Worm (Caenorhabditis elegans): Measurements from ENCODE around the gene eol-1.

eol-1 gene

ce11 chrV:13955370-13956089 lies 25.2 kb downstream of the eol-1 start:
- TF ChIP-seq him-1 (tag; optimal IDR thresholded peaks at IDR 0.05) = no peak
- TF ChIP-seq dao-5 (tag; optimal IDR thresholded peaks at IDR 0.05) = no peak
- TF ChIP-seq W03F9.2 (tag; optimal IDR thresholded peaks at IDR 0.05) = no peak

ce11 chrV:13954056-13954455 lies 26.7 kb downstream of the eol-1 start, which contains the start of gene swt-6:
Gene swt-6 (plus strand): TSS chrV:13954356.
- TF ChIP-seq W03F9.2 (tag; optimal IDR thresholded peaks at IDR 0.05) = no peak
- TF ChIP-seq him-1 (tag; optimal IDR thresholded peaks at IDR 0.05) = no peak
- no peak for TF ChIP-seq dao-5 (tag; optimal IDR thresholded peaks at IDR 0.05)

ce11 chrV:13953191-13953590 lies 27.5 kb downstream of the eol-1 start, which contains the start of gene R10D12.8:
Gene R10D12.8 (minus strand): TSS chrV:13953291.
- TF ChIP-seq dao-5 (tag; optimal IDR thresholded peaks at IDR 0.05) (no peak), W03F9.2 (tag; optimal IDR thresholded peaks at IDR 0.05) (no peak), him-1 (tag; optimal IDR thresholded peaks at IDR 0.05) (no peak)

ce11 chrV:13949752-13950151 lies 31.0 kb downstream of the eol-1 start, which contains the start of gene R10D12.7:
Gene R10D12.7 (plus strand): TSS chrV:13950052.
- TF ChIP-seq dao-5 (tag; optimal IDR thresholded peaks at IDR 0.05) = no peak
- TF ChIP-seq him-1 (tag; optimal IDR thresholded peaks at IDR 0.05) = no peak
- TF ChIP-seq W03F9.2 (tag; optimal IDR thresholded peaks at IDR 0.05) = no peak

ce11 chrV:13949010-13949409 lies 31.7 kb downstream of the eol-1 start, which contains the start of gene R10D12.6:
Gene R10D12.6 (plus strand): TSS chrV:13949310.
- no peak for TF ChIP-seq W03F9.2 (tag; optimal IDR thresholded peaks at IDR 0.05)
- TF ChIP-seq him-1 (tag; optimal IDR thresholded peaks at IDR 0.05) = no peak
- no peak for TF ChIP-seq dao-5 (tag; optimal IDR thresholded peaks at IDR 0.05)

- TF ChIP-seq W03F9.2 (tag; optimal IDR thresholded peaks at IDR 0.05) (no peak), him-1 (tag; optimal IDR thresholded peaks at IDR 0.05) (no peak), dao-5 (tag; optimal IDR thresholded peaks at IDR 0.05) (no peak)
Measured at ce11 chrV:13946385-13947019, 34.2 kb downstream of the eol-1 start, which contains the start of the genes srx-10 and clec-226. Gene srx-10 (minus strand): TSS chrV:13946485. Gene clec-226 (plus strand): TSS chrV:13946969.

- TF ChIP-seq him-1 (tag; optimal IDR thresholded peaks at IDR 0.05) (no peak), W03F9.2 (tag; optimal IDR thresholded peaks at IDR 0.05) (no peak), dao-5 (tag; optimal IDR thresholded peaks at IDR 0.05) (no peak)
Measured at ce11 chrV:13942082-13942481, 38.6 kb downstream of the eol-1 start, which contains the start of gene dpr-1. Gene dpr-1 (minus strand): TSS chrV:13942182.

- no peak for TF ChIP-seq W03F9.2 (tag; optimal IDR thresholded peaks at IDR 0.05)
- TF ChIP-seq him-1 (tag; optimal IDR thresholded peaks at IDR 0.05) = no peak
- no peak for TF ChIP-seq dao-5 (tag; optimal IDR thresholded peaks at IDR 0.05)
Measured at ce11 chrV:13936850-13937249, 43.9 kb downstream of the eol-1 start, which contains the start of gene srw-145. Gene srw-145 (plus strand): TSS chrV:13937150.

ce11 chrV:13936052-13936451 lies 44.7 kb downstream of the eol-1 start:
- TF ChIP-seq him-1 (tag; optimal IDR thresholded peaks at IDR 0.05) (no peak), W03F9.2 (tag; optimal IDR thresholded peaks at IDR 0.05) (no peak), dao-5 (tag; optimal IDR thresholded peaks at IDR 0.05) (no peak)

ce11 chrV:13935423-13935822 lies 45.3 kb downstream of the eol-1 start:
- TF ChIP-seq W03F9.2 (tag; optimal IDR thresholded peaks at IDR 0.05) = no peak
- no peak for TF ChIP-seq him-1 (tag; optimal IDR thresholded peaks at IDR 0.05)
- TF ChIP-seq dao-5 (tag; optimal IDR thresholded peaks at IDR 0.05) = no peak

ce11 chrV:13934545-13934944 lies 46.2 kb downstream of the eol-1 start, which contains the start of gene R10D12.1:
Gene R10D12.1 (minus strand): TSS chrV:13934645.
- TF ChIP-seq dao-5 (tag; optimal IDR thresholded peaks at IDR 0.05) (no peak), W03F9.2 (tag; optimal IDR thresholded peaks at IDR 0.05) (no peak), him-1 (tag; optimal IDR thresholded peaks at IDR 0.05) (no peak)

- TF ChIP-seq W03F9.2 (tag; optimal IDR thresholded peaks at IDR 0.05) (no peak), him-1 (tag; optimal IDR thresholded peaks at IDR 0.05) (no peak), dao-5 (tag; optimal IDR thresholded peaks at IDR 0.05) (no peak)
Measured at ce11 chrV:13931952-13932351, 48.8 kb downstream of the eol-1 start.

- no peak for TF ChIP-seq W03F9.2 (tag; optimal IDR thresholded peaks at IDR 0.05)
Measured at ce11 chrV:13931225-13931624, 49.5 kb downstream of the eol-1 start, which contains the start of gene C06B3.16. Gene C06B3.16 (plus strand): TSS chrV:13931525.

- TF ChIP-seq him-1 (tag; optimal IDR thresholded peaks at IDR 0.05) (no peak), dao-5 (tag; optimal IDR thresholded peaks at IDR 0.05) (no peak), W03F9.2 (tag; optimal IDR thresholded peaks at IDR 0.05) (no peak)
Measured at ce11 chrV:13929503-13929902, 51.2 kb downstream of the eol-1 start, which contains the start of gene srxa-13. Gene srxa-13 (plus strand): TSS chrV:13929803.

Measured in whole organism, L4/young adult.